Fruit fly (Drosophila melanogaster) whole organism, wandering third instar larva: ENCODE measurements around the gene tefu.

Experiments
- Abd-B ChIP-seq: fragments of >200 bp; optimal IDR thresholded peaks from 2 replicates; lab custom pipeline; 2017; ENCODE audit warnings: missing biosample characterization, missing genetic modification characterization
- CG32264 ChIP-seq: fragments of 200-800 bp; sonication (Bioruptor generic); optimal IDR thresholded peaks from 2 replicates; lab custom pipeline; 2016; ENCODE audit warnings: missing biosample characterization, missing genetic modification characterization
- CG9705 ChIP-seq: fragments of 200-800 bp; sonication (Bioruptor generic); optimal IDR thresholded peaks from 2 replicates; lab custom pipeline; 2018; ENCODE audit warnings: missing biosample characterization, mild to moderate bottlenecking, missing genetic modification characterization
- Dfd ChIP-seq: fragments of >200 bp; optimal IDR thresholded peaks from 2 replicates; lab custom pipeline; 2017; ENCODE audit warnings: missing biosample characterization, missing genetic modification characterization
- Dif ChIP-seq: fragments of 200-275, 200-300 bp; sonication (Bioruptor generic); optimal IDR thresholded peaks from 2 replicates; lab custom pipeline; 2018; ENCODE audit warnings: missing biosample characterization, missing genetic modification characterization; ENCODE audit not compliant: partially characterized antibody
- GATAd ChIP-seq: sonication (Bioruptor generic); optimal IDR thresholded peaks from 2 replicates; lab custom pipeline; 2016; ENCODE audit warnings: missing biosample characterization, missing genetic modification characterization
- HLH106 ChIP-seq: fragments of 200-800 bp; optimal IDR thresholded peaks from 3 replicates; lab custom pipeline; 2019; ENCODE audit warnings: missing biosample characterization, mild to moderate bottlenecking, missing genetic modification characterization, moderate library complexity
- Hnf4 ChIP-seq: fragments of 200-800 bp; sonication (Bioruptor generic); optimal IDR thresholded peaks from 2 replicates; lab custom pipeline; 2016; ENCODE audit warnings: missing biosample characterization, mild to moderate bottlenecking, missing genetic modification characterization
- Hr78 ChIP-seq: fragments of >200 bp; optimal IDR thresholded peaks from 2 replicates; lab custom pipeline; 2017; ENCODE audit warnings: missing biosample characterization, missing genetic modification characterization
- Hr83 ChIP-seq: fragments of 200-300 bp; sonication (Bioruptor generic); optimal IDR thresholded peaks from 2 replicates; lab custom pipeline; 2016; ENCODE audit warnings: missing biosample characterization, mild to moderate bottlenecking, missing genetic modification characterization, moderate library complexity; ENCODE audit not compliant: poor library complexity, severe bottlenecking
- Jra ChIP-seq: sonication (Bioruptor generic); optimal IDR thresholded peaks from 2 replicates; lab custom pipeline; 2016; ENCODE audit warnings: missing biosample characterization, missing genetic modification characterization
- Mio ChIP-seq: sonication (Bioruptor generic); optimal IDR thresholded peaks from 2 replicates; lab custom pipeline; 2016; ENCODE audit warnings: missing biosample characterization, missing genetic modification characterization
- Myc ChIP-seq: fragments of >200 bp; optimal IDR thresholded peaks from 2 replicates; lab custom pipeline; 2017
- N ChIP-seq: fragments of >200 bp; optimal IDR thresholded peaks from 2 replicates; lab custom pipeline; 2018; ENCODE audit warnings: missing biosample characterization, missing external identifiers, missing genetic modification characterization
- OdsH ChIP-seq: fragments of 200-800 bp; sonication (Bioruptor generic); optimal IDR thresholded peaks from 2 replicates; lab custom pipeline; 2016; ENCODE audit warnings: missing biosample characterization, mild to moderate bottlenecking, missing genetic modification characterization
- Rel ChIP-seq, 2 experiments: fragments of 200-800 bp; sonication (Bioruptor generic) in 1 of 2; optimal IDR thresholded peaks; 2 replicates in 1 of 2; 3 replicates in 1 of 2; lab custom pipeline; 2016 to 2019; ENCODE audit warnings: mild to moderate bottlenecking in 2 of 2, missing biosample characterization in 2 of 2, missing genetic modification characterization in 2 of 2, moderate library complexity in 1 of 2
- Sp1 ChIP-seq: fragments of 200-800 bp; sonication (Bioruptor generic); optimal IDR thresholded peaks from 3 replicates; lab custom pipeline; 2019; ENCODE audit warnings: missing biosample characterization, mild to moderate bottlenecking, missing genetic modification characterization, moderate library complexity
- Vsx2 ChIP-seq: fragments of 200-300, 225-300 bp; sonication (Bioruptor generic); optimal IDR thresholded peaks from 2 replicates; lab custom pipeline; 2018; ENCODE audit warnings: missing biosample characterization, missing genetic modification characterization; ENCODE audit not compliant: partially characterized antibody
- br ChIP-seq: fragments of 200-800 bp; sonication (Bioruptor generic); optimal IDR thresholded peaks from 2 replicates; lab custom pipeline; 2016; ENCODE audit warnings: missing biosample characterization, missing genetic modification characterization
- brk ChIP-seq: fragments of 200-800 bp; sonication (Bioruptor generic); optimal IDR thresholded peaks from 2 replicates; lab custom pipeline; 2016; ENCODE audit warnings: missing biosample characterization, mild to moderate bottlenecking, missing genetic modification characterization
- dmrt93B ChIP-seq: fragments of 200-800 bp; sonication (Bioruptor generic); optimal IDR thresholded peaks from 2 replicates; lab custom pipeline; 2018; ENCODE audit warnings: missing biosample characterization, mild to moderate bottlenecking, missing genetic modification characterization
- dsf ChIP-seq: sonication (Bioruptor generic); optimal IDR thresholded peaks from 2 replicates; lab custom pipeline; 2016; ENCODE audit warnings: missing biosample characterization, missing genetic modification characterization, borderline replicate concordance
- ey ChIP-seq: fragments of 200-800 bp; sonication (Bioruptor generic); optimal IDR thresholded peaks from 2 replicates; lab custom pipeline; 2016; ENCODE audit warnings: missing biosample characterization, missing genetic modification characterization
- foxo ChIP-seq, 2 experiments: fragments of 200-800 bp; sonication (Bioruptor generic); optimal IDR thresholded peaks; 2 replicates in 1 of 2; 3 replicates in 1 of 2; lab custom pipeline; 2016 to 2017; ENCODE audit warnings: missing biosample characterization in 2 of 2, missing genetic modification characterization in 2 of 2
- fru ChIP-seq: fragments of 200-800 bp; sonication (Bioruptor generic); optimal IDR thresholded peaks from 3 replicates; lab custom pipeline; 2016; ENCODE audit warnings: missing biosample characterization, mild to moderate bottlenecking, missing genetic modification characterization
- h ChIP-seq: fragments of 200-800 bp; sonication (Bioruptor generic); optimal IDR thresholded peaks from 3 replicates; lab custom pipeline; 2016; ENCODE audit warnings: missing biosample characterization, mild to moderate bottlenecking, missing genetic modification characterization
- pan ChIP-seq: fragments of >200 bp; optimal IDR thresholded peaks from 2 replicates; lab custom pipeline; 2017
- psq ChIP-seq: fragments of 200-800 bp; sonication (Bioruptor generic); optimal IDR thresholded peaks from 3 replicates; lab custom pipeline; 2017; ENCODE audit warnings: missing biosample characterization, mild to moderate bottlenecking, missing genetic modification characterization, moderate library complexity
- rgr ChIP-seq: fragments of 200-800 bp; sonication (Bioruptor generic); optimal IDR thresholded peaks from 3 replicates; lab custom pipeline; 2016; ENCODE audit warnings: missing biosample characterization, mild to moderate bottlenecking, missing genetic modification characterization
- sv ChIP-seq: fragments of 200-800 bp; sonication (Bioruptor generic); optimal IDR thresholded peaks from 3 replicates; lab custom pipeline; 2016; ENCODE audit warnings: missing biosample characterization, missing genetic modification characterization
- tai ChIP-seq: sonication (Bioruptor generic); optimal IDR thresholded peaks from 2 replicates; lab custom pipeline; 2016; ENCODE audit warnings: missing biosample characterization, missing genetic modification characterization
- usp ChIP-seq: fragments of >200 bp; optimal IDR thresholded peaks from 2 replicates; lab custom pipeline; 2017; ENCODE audit warnings: missing biosample characterization, missing genetic modification characterization
- woc ChIP-seq: sonication (Bioruptor generic); optimal IDR thresholded peaks from 2 replicates; lab custom pipeline; 2016; ENCODE audit warnings: missing biosample characterization, mild to moderate bottlenecking, missing genetic modification characterization

The tefu gene

dm6 chr3R:15277926-15278869 is 36.2 kb upstream of the tefu start, which contains the start of the genes MRG15 and Tm1:
MRG15 (minus strand) TSS chr3R:15278109.
Tm1 (plus strand) TSS chr3R:15278220.
- TF ChIP-seq Hnf4 (GFP tag; lab: Kevin White, UChicago) (peak; percentile 5), Rel (GFP tag; optimal IDR thresholded peaks at IDR 0.05; lab: Kevin White, UChicago) (no peak), Rel (tag; optimal IDR thresholded peaks at IDR 0.05; lab: Kevin White, UChicago) (peak; percentile 1), N (no peak), rgr (peak; percentile 60)

- TF ChIP-seq woc (peak; percentile 97), HLH106 (tag; lab: Kevin White, UChicago) (peak; percentile 99), tai (no peak), Dif (GFP tag; lab: Kevin White, UChicago) (no peak), ey (GFP tag; lab: Kevin White, UChicago) (peak; percentile 95), Hr83 (GFP tag; lab: Kevin White, UChicago) (peak; percentile 69), Jra (peak; percentile 80), dmrt93B (GFP tag; lab: Kevin White, UChicago) (peak; percentile 97), Rel (GFP tag; optimal IDR thresholded peaks at IDR 0.05; lab: Kevin White, UChicago) (peak; percentile 78), Rel (tag; optimal IDR thresholded peaks at IDR 0.05; lab: Kevin White, UChicago) (peak; percentile 92), Mio (GFP tag; lab: Kevin White, UChicago) (peak; percentile 48), OdsH (GFP tag; lab: Kevin White, UChicago) (peak; percentile 96), h (peak; percentile 97), CG32264 (GFP tag; lab: Kevin White, UChicago) (peak; percentile 85), rgr (peak; percentile 98), N (no peak), pan (lab: Kevin White, UChicago) (no peak), Sp1 (GFP tag; lab: Kevin White, UChicago) (peak; percentile 99), dsf (GFP tag; lab: Kevin White, UChicago) (peak; percentile 90), Dfd (GFP tag; lab: Kevin White, UChicago) (no peak), usp (GFP tag; lab: Kevin White, UChicago) (no peak), Hnf4 (GFP tag; lab: Kevin White, UChicago) (no peak), foxo (GFP tag; optimal IDR thresholded peaks at IDR 0.05; lab: Kevin White, UChicago) (peak; percentile 64 to 98), psq (GFP tag; lab: Kevin White, UChicago) (peak; percentile 95), Vsx2 (GFP tag; lab: Kevin White, UChicago) (no peak), sv (GFP tag; lab: Kevin White, UChicago) (peak; percentile 92), Myc (lab: Kevin White, UChicago) (peak; percentile 34), brk (GFP tag; lab: Kevin White, UChicago) (no peak), br (peak; percentile 94), CG9705 (GFP tag; lab: Kevin White, UChicago) (peak; percentile 98), GATAd (GFP tag; lab: Kevin White, UChicago) (no peak), Abd-B (GFP tag; lab: Kevin White, UChicago) (no peak), fru (GFP tag; lab: Kevin White, UChicago) (peak; percentile 96)
- TF ChIP-seq, all 38 proteins: peak for 21
Measured at dm6 chr3R:15275158-15275623, 33.2 kb upstream of the tefu start, which contains the start of the genes Cp190 and CG4338. Cp190 (minus strand) TSS chr3R:15275241. CG4338 (plus strand) TSS chr3R:15275522.

DNA sequence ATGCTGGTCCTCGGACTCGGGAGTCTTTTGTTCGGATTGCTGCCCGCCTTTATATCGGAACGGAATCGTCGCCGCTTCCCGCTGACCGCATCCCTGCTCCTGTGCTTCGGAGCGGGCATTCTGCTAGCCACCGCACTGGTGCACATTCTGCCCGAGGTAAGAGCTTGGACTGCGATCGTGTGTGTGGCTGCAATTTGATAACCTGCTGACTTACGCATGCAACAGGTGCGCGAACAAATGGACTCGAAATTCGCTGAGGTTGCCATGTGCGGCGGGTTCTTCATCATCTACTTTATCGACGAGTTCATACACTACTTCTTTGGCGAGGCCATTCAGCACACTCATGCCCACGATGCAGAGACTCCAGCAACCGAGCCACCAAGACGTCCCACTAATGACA is 26.8 kb upstream of the tefu start:
- no peak for TF ChIP-seq Hr78 (GFP tag; lab: Kevin White, UChicago)
- no peak for TF ChIP-seq Abd-B (GFP tag; lab: Kevin White, UChicago)
- no peak for TF ChIP-seq sv (GFP tag; lab: Kevin White, UChicago)
- no peak for TF ChIP-seq pan (lab: Kevin White, UChicago)
- TF ChIP-seq OdsH (GFP tag; lab: Kevin White, UChicago): no peak
- no peak for TF ChIP-seq brk (GFP tag; lab: Kevin White, UChicago)
- TF ChIP-seq Myc (lab: Kevin White, UChicago): no peak
- TF ChIP-seq CG9705 (GFP tag; lab: Kevin White, UChicago): no peak
- TF ChIP-seq GATAd (GFP tag; lab: Kevin White, UChicago): no peak
